Fruit fly (Drosophila melanogaster) whole organism, embryonic: Measurements from ENCODE around the gene Gr97a.

Experiments used
- Ada2b ChIP-seq: fragments of 200-800 bp; sonication (Bioruptor generic); IDR thresholded peaks from 2 replicates; pipeline ENCODE4 v1.3.6; 2022; ENCODE audit warnings: missing biosample characterization, missing genetic modification characterization
- Bteb2 ChIP-seq: fragments of 200-800 bp; sonication (Bioruptor generic); optimal IDR thresholded peaks from 2 replicates; lab custom pipeline; 2016; ENCODE audit warnings: missing biosample characterization, missing genetic modification characterization
- CG10321 ChIP-seq: fragments of 200-800 bp; sonication (Bioruptor generic); IDR thresholded peaks from 2 replicates; pipeline ENCODE4 v1.3.6; 2022; ENCODE audit warnings: missing biosample characterization, missing genetic modification characterization
- CG10366 ChIP-seq: fragments of 200-800 bp; sonication (Bioruptor generic); IDR thresholded peaks from 2 replicates; pipeline ENCODE4 v1.3.6; 2022; ENCODE audit warnings: missing biosample characterization, missing genetic modification characterization
- CG10979 ChIP-seq: fragments of 200-800 bp; sonication (Bioruptor generic); optimal IDR thresholded peaks from 2 replicates; lab custom pipeline; 2018; ENCODE audit warnings: missing biosample characterization, mild to moderate bottlenecking, missing genetic modification characterization, moderate library complexity
- CG11723 ChIP-seq: fragments of 200-800 bp; sonication (Bioruptor generic); optimal IDR thresholded peaks from 2 replicates; lab custom pipeline; 2017; ENCODE audit warnings: missing biosample characterization, mild to moderate bottlenecking, missing genetic modification characterization
- CG15269 ChIP-seq: fragments of 200-800 bp; sonication (Bioruptor generic); optimal IDR thresholded peaks from 2 replicates; lab custom pipeline; 2018; ENCODE audit warnings: missing biosample characterization, mild to moderate bottlenecking, missing genetic modification characterization, moderate library complexity
- CG1602 ChIP-seq: fragments of 200-800 bp; sonication (Bioruptor generic); optimal IDR thresholded peaks from 3 replicates; lab custom pipeline; 2016; ENCODE audit warnings: missing biosample characterization, missing genetic modification characterization
- CG2120 ChIP-seq: fragments of 200-800 bp; sonication (Bioruptor generic); optimal IDR thresholded peaks from 3 replicates; lab custom pipeline; 2016; ENCODE audit warnings: missing biosample characterization, missing genetic modification characterization
- CG31365 ChIP-seq: fragments of 200-800 bp; sonication (Bioruptor generic); optimal IDR thresholded peaks from 2 replicates; lab custom pipeline; 2018; ENCODE audit warnings: missing biosample characterization, mild to moderate bottlenecking, missing genetic modification characterization
- CG31388 ChIP-seq: fragments of 200-800 bp; sonication (Bioruptor generic); optimal IDR thresholded peaks from 2 replicates; lab custom pipeline; 2016; ENCODE audit warnings: missing biosample characterization, missing genetic modification characterization
- CG32767 ChIP-seq: fragments of 200-800 bp; sonication (Bioruptor generic); IDR thresholded peaks from 2 replicates; pipeline ENCODE4 v1.3.6; 2022; ENCODE audit warnings: missing biosample characterization, missing genetic modification characterization
- CG4360 ChIP-seq: fragments of 200-800 bp; sonication (Bioruptor generic); IDR thresholded peaks from 2 replicates; pipeline ENCODE4 v1.3.6; 2022; ENCODE audit warnings: missing biosample characterization, missing genetic modification characterization
- CG6654 ChIP-seq: fragments of 200-800 bp; sonication (Bioruptor generic); optimal IDR thresholded peaks from 2 replicates; lab custom pipeline; 2017; ENCODE audit warnings: missing biosample characterization, mild to moderate bottlenecking, missing genetic modification characterization
- CG7963 ChIP-seq: fragments of 200-800 bp; sonication (Bioruptor generic); IDR thresholded peaks from 3 replicates; pipeline ENCODE4 v1.3.6; 2022; ENCODE audit warnings: missing biosample characterization, missing genetic modification characterization; ENCODE audit not compliant: partially characterized antibody
- CG8359 ChIP-seq: fragments of 200-800 bp; sonication (Bioruptor generic); optimal IDR thresholded peaks from 2 replicates; lab custom pipeline; 2017; ENCODE audit warnings: missing biosample characterization, mild to moderate bottlenecking, missing genetic modification characterization, borderline replicate concordance
- CG8924 ChIP-seq: fragments of 200-800 bp; optimal IDR thresholded peaks from 3 replicates; lab custom pipeline; 2019; ENCODE audit warnings: missing biosample characterization, mild to moderate bottlenecking, missing genetic modification characterization, moderate library complexity
- Deaf1 ChIP-seq: fragments of 200-800 bp; optimal IDR thresholded peaks from 3 replicates; lab custom pipeline; 2019; ENCODE audit warnings: missing biosample characterization, mild to moderate bottlenecking, missing genetic modification characterization, moderate library complexity
- ERR ChIP-seq: fragments of 200-800 bp; sonication (Bioruptor generic); optimal IDR thresholded peaks from 2 replicates; lab custom pipeline; 2016; ENCODE audit warnings: missing biosample characterization, missing genetic modification characterization
- Optix ChIP-seq: fragments of 200-800 bp; sonication (Bioruptor generic); IDR thresholded peaks from 3 replicates; pipeline ENCODE4 v1.3.6; 2022; ENCODE audit warnings: missing biosample characterization, missing genetic modification characterization
- Ptx1 ChIP-seq: fragments of 200-800 bp; sonication (Bioruptor generic); IDR thresholded peaks from 2 replicates; pipeline ENCODE4 v1.3.6; 2022; ENCODE audit warnings: missing biosample characterization, missing genetic modification characterization
- Ravus ChIP-seq: fragments of 200-800 bp; sonication (Bioruptor generic); IDR thresholded peaks from 2 replicates; pipeline ENCODE4 v1.3.6; 2022; ENCODE audit warnings: missing biosample characterization, missing genetic modification characterization
- Rfx ChIP-seq: fragments of 200-800 bp; sonication (Bioruptor generic); IDR thresholded peaks from 2 replicates; pipeline ENCODE4 v1.3.6; 2022; ENCODE audit warnings: missing biosample characterization, missing genetic modification characterization
- ara ChIP-seq: fragments of 200-800 bp; sonication (Bioruptor generic); IDR thresholded peaks from 2 replicates; pipeline ENCODE4 v1.3.6; 2022; ENCODE audit warnings: missing biosample characterization, missing genetic modification characterization
- bcd ChIP-seq: fragments of 200-800 bp; sonication (Bioruptor generic); optimal IDR thresholded peaks from 2 replicates; lab custom pipeline; 2017; ENCODE audit warnings: missing biosample characterization, mild to moderate bottlenecking, missing genetic modification characterization
- cas ChIP-seq: fragments of 200-800 bp; sonication (Bioruptor generic); IDR thresholded peaks from 2 replicates; pipeline ENCODE4 v1.3.6; 2022; ENCODE audit warnings: missing biosample characterization, missing genetic modification characterization
- chinmo ChIP-seq: fragments of 200-800 bp; sonication (Bioruptor generic); IDR thresholded peaks from 4 replicates; pipeline ENCODE4 v1.3.6; 2022; ENCODE audit warnings: missing biosample characterization, missing genetic modification characterization; ENCODE audit not compliant: partially characterized antibody
- dmrt11E ChIP-seq: fragments of 200-800 bp; sonication (Bioruptor generic); optimal IDR thresholded peaks from 3 replicates; lab custom pipeline; 2018; ENCODE audit warnings: missing biosample characterization, mild to moderate bottlenecking, missing genetic modification characterization, moderate library complexity
- gfzf ChIP-seq: fragments of 200-800 bp; sonication (Bioruptor generic); optimal IDR thresholded peaks from 2 replicates; lab custom pipeline; 2016; ENCODE audit warnings: missing biosample characterization, mild to moderate bottlenecking, missing genetic modification characterization, moderate library complexity
- grn ChIP-seq: fragments of 200-800 bp; sonication (Bioruptor generic); optimal IDR thresholded peaks from 3 replicates; lab custom pipeline; 2017; ENCODE audit warnings: missing biosample characterization, missing genetic modification characterization
- gt ChIP-seq: fragments of 200-800 bp; sonication (Bioruptor generic); IDR thresholded peaks from 2 replicates; pipeline ENCODE4 v1.3.6; 2022; ENCODE audit warnings: missing biosample characterization, missing genetic modification characterization
- h ChIP-seq: fragments of >200 bp; optimal IDR thresholded peaks from 2 replicates; lab custom pipeline; 2017
- hbn ChIP-seq: fragments of 200-800 bp; sonication (Bioruptor generic); IDR thresholded peaks from 2 replicates; pipeline ENCODE4 v1.3.6; 2022; ENCODE audit warnings: missing biosample characterization, missing genetic modification characterization; ENCODE audit not compliant: partially characterized antibody
- hth ChIP-seq: fragments of >200 bp; optimal IDR thresholded peaks from 2 replicates; lab custom pipeline; 2017; ENCODE audit warnings: inconsistent platforms
- jing ChIP-seq: fragments of 200-800 bp; sonication (Bioruptor generic); optimal IDR thresholded peaks from 2 replicates; lab custom pipeline; 2018; ENCODE audit warnings: missing biosample characterization, mild to moderate bottlenecking, missing genetic modification characterization
- kni ChIP-seq: fragments of 200-800 bp; sonication (Bioruptor generic); optimal IDR thresholded peaks from 3 replicates; lab custom pipeline; 2017; ENCODE audit warnings: mild to moderate bottlenecking, missing biosample characterization, missing genetic modification reagents, missing genetic modification characterization
- otp ChIP-seq: fragments of 200-800 bp; sonication (Bioruptor generic); IDR thresholded peaks from 3 replicates; pipeline ENCODE4, ENCODE4 v1.3.6; 2022; ENCODE audit warnings: missing biosample characterization, missing genetic modification characterization
- pb ChIP-seq: fragments of 200-800 bp; sonication (Bioruptor generic); optimal IDR thresholded peaks from 3 replicates; lab custom pipeline; 2016; ENCODE audit warnings: missing biosample characterization, missing genetic modification characterization
- prd ChIP-seq, 3 experiments: fragments of >200 bp in 2 of 3; fragments of 200-800 bp in 1 of 3; sonication (Bioruptor generic) in 1 of 3; optimal IDR thresholded peaks in 2 of 3; IDR thresholded peaks in 1 of 3; 2 replicates in 2 of 3; 3 replicates in 1 of 3; pipeline versions ENCODE4 v1.3.6 to Lab custom; 2017 to 2022; ENCODE audit warnings: missing biosample characterization in 1 of 3, missing genetic modification characterization in 1 of 3
- pros ChIP-seq: fragments of 200-800 bp; sonication (Bioruptor generic); optimal IDR thresholded peaks from 3 replicates; lab custom pipeline; 2019; ENCODE audit warnings: missing biosample characterization, mild to moderate bottlenecking, missing genetic modification characterization, moderate library complexity
- pum ChIP-seq: fragments of 200-800 bp; sonication (Bioruptor generic); optimal IDR thresholded peaks from 2 replicates; lab custom pipeline; 2016; ENCODE audit warnings: missing biosample characterization, missing genetic modification characterization
- row ChIP-seq: fragments of 200-800 bp; sonication (Bioruptor generic); IDR thresholded peaks from 3 replicates; pipeline ENCODE4 v1.3.6; 2022; ENCODE audit warnings: missing biosample characterization, missing genetic modification characterization
- scrt ChIP-seq: fragments of 200-800 bp; sonication (Bioruptor generic); optimal IDR thresholded peaks from 2 replicates; lab custom pipeline; 2018; ENCODE audit warnings: missing biosample characterization, mild to moderate bottlenecking, missing genetic modification characterization, moderate library complexity
- sd ChIP-seq: fragments of 200-800 bp; sonication (Bioruptor generic); optimal IDR thresholded peaks from 3 replicates; lab custom pipeline; 2018; ENCODE audit warnings: missing biosample characterization, mild to moderate bottlenecking, missing genetic modification characterization, moderate library complexity
- sna ChIP-seq: fragments of 200-800 bp; sonication (Bioruptor generic); IDR thresholded peaks from 2 replicates; pipeline ENCODE4 v1.3.6; 2022; ENCODE audit warnings: missing biosample characterization, missing genetic modification characterization; ENCODE audit not compliant: partially characterized antibody
- sob ChIP-seq: fragments of 200-800 bp; sonication (Bioruptor generic); IDR thresholded peaks from 2 replicates; pipeline ENCODE4 v1.3.6; 2022; ENCODE audit warnings: missing biosample characterization, missing genetic modification characterization
- tio ChIP-seq: fragments of 200-800 bp; sonication (Bioruptor generic); optimal IDR thresholded peaks from 2 replicates; lab custom pipeline; 2017; ENCODE audit warnings: missing biosample characterization, missing genetic modification characterization, inconsistent platforms
- ttk ChIP-seq: fragments of 200-800 bp; sonication (Bioruptor generic); IDR thresholded peaks from 2 replicates; pipeline ENCODE4 v2.1.2; 2022; ENCODE audit warnings: missing biosample characterization, missing genetic modification characterization
- vnd ChIP-seq: fragments of 200-800 bp; sonication (Bioruptor generic); IDR thresholded peaks from 3 replicates; pipeline ENCODE4 v1.3.6; 2022; ENCODE audit warnings: missing biosample characterization, missing genetic modification characterization; ENCODE audit not compliant: partially characterized antibody
- vvl ChIP-seq: fragments of 200-800 bp; sonication (Bioruptor generic); IDR thresholded peaks from 2 replicates; pipeline ENCODE4 v1.3.6; 2022; ENCODE audit warnings: missing biosample characterization, missing genetic modification characterization

The Gr97a gene

dm6 chr3R:26952857-26953477 is 13.3 kb downstream of the Gr97a start (continued):
- TF ChIP-seq CG8359 (no peak), tio (GFP tag; lab: Kevin White, UChicago) (no peak), bcd (no peak), pros (GFP tag; lab: Kevin White, UChicago) (peak; percentile 91), dmrt11E (tag; lab: Kevin White, UChicago) (no peak), CG1602 (no peak), CG7963 (no peak), CG10979 (tag; lab: Kevin White, UChicago) (no peak), ara (GFP tag; lab: Robert Waterston, UW) (no peak; the same call in 1 of the 2 replicates), vvl (GFP tag; lab: Robert Waterston, UW) (no peak), Optix (no peak), gfzf (no peak), scrt (GFP tag; lab: Kevin White, UChicago) (no peak), CG11723 (no peak), sd (tag; lab: Kevin White, UChicago) (no peak), sna (GFP tag; lab: Robert Waterston, UW) (no peak), chinmo (0 out of 4 replicates have a peak, but pooled peaks have one; percentile 65), Ada2b (GFP tag; lab: Robert Waterston, UW) (no peak), CG2120 (GFP tag; lab: Kevin White, UChicago) (no peak), CG31365 (tag; lab: Kevin White, UChicago) (no peak), otp (GFP tag; lab: Robert Waterston, UW) (0 out of 3 replicates have a peak, but pooled peaks have one; percentile 14), CG8924 (tag; lab: Kevin White, UChicago) (no peak), CG10366 (GFP tag; lab: Robert Waterston, UW) (no peak), kni (GFP tag; lab: Kevin White, UChicago) (no peak), ERR (GFP tag; lab: Kevin White, UChicago) (no peak), CG4360 (GFP tag; lab: Robert Waterston, UW) (no peak), pb (GFP tag; lab: Kevin White, UChicago) (no peak), h (lab: Kevin White, UChicago) (no peak), ttk (GFP tag; lab: Robert Waterston, UW) (no peak), Deaf1 (tag; lab: Kevin White, UChicago) (peak; percentile 3), vnd (GFP tag; lab: Robert Waterston, UW) (no peak), jing (GFP tag; lab: Kevin White, UChicago) (no peak), prd (optimal IDR thresholded peaks at IDR 0.05; lab: Kevin White, UChicago) (no peak), prd (GFP tag; IDR thresholded peaks at IDR 0.05; lab: Robert Waterston, UW) (no peak), Ptx1 (no peak), cas (GFP tag; lab: Robert Waterston, UW) (no peak), hbn (GFP tag; lab: Robert Waterston, UW) (no peak), CG31388 (no peak), sob (GFP tag; lab: Robert Waterston, UW) (0 out of 2 replicates have a peak, but pooled peaks have one; percentile 9), pum (GFP tag; lab: Kevin White, UChicago) (no peak), grn (GFP tag; lab: Kevin White, UChicago) (peak; percentile 70), CG6654 (GFP tag; lab: Kevin White, UChicago) (no peak), CG10321 (no peak), row (GFP tag; lab: Robert Waterston, UW) (no peak), gt (no peak), CG15269 (no peak), CG32767 (0 out of 2 replicates have a peak, but pooled peaks have one; percentile 30), Ravus (GFP tag; lab: Robert Waterston, UW) (no peak), Bteb2 (GFP tag; lab: Kevin White, UChicago) (no peak), Rfx (0 out of 2 replicates have a peak, but pooled peaks have one; percentile 4), hth (lab: Kevin White, UChicago) (no peak)
